Worm (Caenorhabditis elegans) whole organism, L3 larva: ENCODE data around the gene W03F9.11.

Source experiments
- R02D3.7 ChIP-seq: fragments of 150-350 bp; optimal IDR thresholded peaks from 2 replicates; lab custom pipeline; 2014; ENCODE audit warnings: missing biosample characterization, missing genetic modification characterization
- ama-1 ChIP-seq: fragments of 150-350 bp; optimal IDR thresholded peaks from 2 replicates; lab custom pipeline; 2018
- daf-12 ChIP-seq: fragments of 150-350 bp; optimal IDR thresholded peaks from 2 replicates; lab custom pipeline; 2014; ENCODE audit warnings: missing biosample characterization, missing genetic modification reagents, missing genetic modification characterization
- fkh-2 ChIP-seq: fragments of 150-350 bp; optimal IDR thresholded peaks from 2 replicates; lab custom pipeline; 2014; ENCODE audit warnings: missing biosample characterization, missing genetic modification reagents, missing genetic modification characterization
- fos-1 ChIP-seq: fragments of 150-350 bp; optimal IDR thresholded peaks from 2 replicates; lab custom pipeline; 2014; ENCODE audit warnings: missing biosample characterization, missing genetic modification characterization
- nhr-237 ChIP-seq: fragments of 150-350 bp; optimal IDR thresholded peaks from 2 replicates; lab custom pipeline; 2014; ENCODE audit warnings: missing biosample characterization, missing genetic modification characterization
- nhr-76 ChIP-seq: fragments of 150-350 bp; sonication (generic microtip); optimal IDR thresholded peaks from 5 replicates; lab custom pipeline; 2014; ENCODE audit warnings: missing biosample characterization, missing genetic modification characterization
- nhr-77 ChIP-seq: fragments of 150-350 bp; optimal IDR thresholded peaks from 2 replicates; lab custom pipeline; 2014; ENCODE audit warnings: missing biosample characterization, missing genetic modification characterization
- pha-4 ChIP-seq: fragments of 150-350 bp; optimal IDR thresholded peaks from 2 replicates; lab custom pipeline; 2014; ENCODE audit warnings: missing biosample characterization, missing genetic modification reagents, missing genetic modification characterization
- sea-2 ChIP-seq: fragments of 150-350 bp; sonication (generic microtip); optimal IDR thresholded peaks from 4 replicates; lab custom pipeline; 2014; ENCODE audit warnings: missing biosample characterization, missing genetic modification reagents, missing genetic modification characterization
- snpc-4 ChIP-seq: fragments of 150-350 bp; optimal IDR thresholded peaks from 2 replicates; lab custom pipeline; 2014; ENCODE audit warnings: missing biosample characterization, missing genetic modification characterization
- unc-39 ChIP-seq: sonication (generic microtip); optimal IDR thresholded peaks from 4 replicates; lab custom pipeline; 2017; ENCODE audit warnings: missing biosample characterization, missing genetic modification characterization

ce11 chrV:123915-124314 lies 17.2 kb downstream of the W03F9.11 start:
- no peak for TF ChIP-seq nhr-237
- no peak for TF ChIP-seq pha-4 (tag; lab: Kevin White, UChicago)
- no peak for TF ChIP-seq daf-12 (tag; lab: Kevin White, UChicago)
- TF ChIP-seq fos-1 (tag; lab: Kevin White, UChicago): no peak
- no peak for TF ChIP-seq nhr-76 (tag; lab: Kevin White, UChicago)
- TF ChIP-seq snpc-4 (tag; lab: Kevin White, UChicago): no peak
- TF ChIP-seq fkh-2 (tag; lab: Kevin White, UChicago): no peak
- no peak for TF ChIP-seq unc-39 (tag; lab: Kevin White, UChicago)
- TF ChIP-seq ama-1 (lab: Kevin White, UChicago): no peak
- TF ChIP-seq sea-2 (GFP tag; lab: Kevin White, UChicago): no peak
- TF ChIP-seq nhr-77 (tag; lab: Kevin White, UChicago): no peak
- no peak for TF ChIP-seq R02D3.7
